Fruit fly (Drosophila melanogaster) whole organism, embryonic: ENCODE measurements around the gene CG14326.

Source experiments
- Aef1 ChIP-seq: fragments of 200-800 bp; sonication (Bioruptor generic); IDR thresholded peaks from 3 replicates; pipeline ENCODE4 v1.3.6; 2022; ENCODE audit warnings: missing biosample characterization, missing genetic modification characterization
- Asciz ChIP-seq: fragments of 200-800 bp; sonication (Bioruptor generic); optimal IDR thresholded peaks from 2 replicates; lab custom pipeline; 2017; ENCODE audit warnings: missing biosample characterization, mild to moderate bottlenecking, missing genetic modification characterization, missing genetic modification reagents
- CG1024 ChIP-seq: fragments of 200-800 bp; sonication (Bioruptor generic); IDR thresholded peaks from 2 replicates; pipeline ENCODE4 v1.3.6; 2022; ENCODE audit warnings: missing biosample characterization, missing genetic modification characterization
- CG10565 ChIP-seq: fragments of 200-800 bp; sonication (Bioruptor generic); optimal IDR thresholded peaks from 3 replicates; lab custom pipeline; 2016; ENCODE audit warnings: missing biosample characterization, mild to moderate bottlenecking, missing genetic modification characterization
- CG11085 ChIP-seq: fragments of 200-800 bp; sonication (Bioruptor generic); IDR thresholded peaks from 2 replicates; pipeline ENCODE4 v1.3.6; 2022; ENCODE audit warnings: missing biosample characterization, missing genetic modification characterization
- CG1233 ChIP-seq: fragments of 200-800 bp; sonication (Bioruptor generic); optimal IDR thresholded peaks from 4 replicates; lab custom pipeline; 2018; ENCODE audit warnings: missing biosample characterization, mild to moderate bottlenecking, missing genetic modification characterization
- CG12769 ChIP-seq: fragments of 200-800 bp; sonication (Bioruptor generic); optimal IDR thresholded peaks from 2 replicates; lab custom pipeline; 2019; ENCODE audit warnings: missing biosample characterization, mild to moderate bottlenecking, missing genetic modification characterization, moderate library complexity
- CG15479 ChIP-seq: fragments of 200-800 bp; sonication (Bioruptor generic); optimal IDR thresholded peaks from 3 replicates; lab custom pipeline; 2019; ENCODE audit warnings: missing biosample characterization, mild to moderate bottlenecking, missing genetic modification characterization, moderate library complexity
- CG16813 ChIP-seq: fragments of 200-800 bp; sonication (Bioruptor generic); IDR thresholded peaks from 3 replicates; pipeline ENCODE4 v1.3.6; 2022; ENCODE audit warnings: missing biosample characterization, missing genetic modification characterization; ENCODE audit not compliant: partially characterized antibody
- CG18011 ChIP-seq: fragments of 200-800 bp; sonication (Bioruptor generic); optimal IDR thresholded peaks from 2 replicates; lab custom pipeline; 2017; ENCODE audit warnings: missing biosample characterization, missing genetic modification characterization, mild to moderate bottlenecking, moderate library complexity, missing genotype
- CG2116 ChIP-seq: fragments of 200-800 bp; sonication (Bioruptor generic); optimal IDR thresholded peaks from 3 replicates; lab custom pipeline; 2018; ENCODE audit warnings: missing biosample characterization, mild to moderate bottlenecking, missing genetic modification characterization
- CG2120 ChIP-seq: fragments of 200-800 bp; sonication (Bioruptor generic); optimal IDR thresholded peaks from 3 replicates; lab custom pipeline; 2016; ENCODE audit warnings: missing biosample characterization, missing genetic modification characterization
- CG31441 ChIP-seq: fragments of 200-800 bp; sonication (Bioruptor generic); IDR thresholded peaks from 2 replicates; pipeline ENCODE4 v1.3.6; 2022; ENCODE audit warnings: missing biosample characterization, missing genetic modification characterization
- CG32532 ChIP-seq: fragments of 200-800 bp; sonication (Bioruptor generic); IDR thresholded peaks from 2 replicates; pipeline ENCODE4 v1.3.6; 2022; ENCODE audit warnings: missing biosample characterization, missing genetic modification characterization
- CG3407 ChIP-seq: fragments of 200-800 bp; sonication (Bioruptor generic); optimal IDR thresholded peaks from 2 replicates; lab custom pipeline; 2018; ENCODE audit warnings: missing biosample characterization, mild to moderate bottlenecking, missing genetic modification characterization
- CG5180 ChIP-seq: fragments of 200-800 bp; sonication (Bioruptor generic); optimal IDR thresholded peaks from 3 replicates; lab custom pipeline; 2017; ENCODE audit warnings: missing biosample characterization, missing genetic modification characterization, mild to moderate bottlenecking, moderate library complexity, missing genetic modification reagents
- CG5953 ChIP-seq: fragments of 200-800 bp; sonication (Bioruptor generic); IDR thresholded peaks from 2 replicates; pipeline ENCODE4 v1.3.6; 2022; ENCODE audit warnings: missing biosample characterization, missing genetic modification characterization
- CG9727 ChIP-seq: fragments of 200-800 bp; sonication (Bioruptor generic); optimal IDR thresholded peaks from 3 replicates; lab custom pipeline; 2017; ENCODE audit warnings: missing biosample characterization, mild to moderate bottlenecking, missing genetic modification characterization
- CoRest ChIP-seq: fragments of 200-800 bp; sonication (Bioruptor generic); optimal IDR thresholded peaks from 3 replicates; lab custom pipeline; 2018; ENCODE audit warnings: missing biosample characterization, mild to moderate bottlenecking, missing genetic modification characterization, moderate library complexity
- Fer2 ChIP-seq: fragments of 200-800 bp; sonication (Bioruptor generic); optimal IDR thresholded peaks from 2 replicates; lab custom pipeline; 2018; ENCODE audit warnings: missing biosample characterization, mild to moderate bottlenecking, missing genetic modification characterization, moderate library complexity
- NFAT ChIP-seq: fragments of 200-800 bp; sonication (Bioruptor generic); IDR thresholded peaks from 2 replicates; pipeline ENCODE4 v1.3.6; 2022; ENCODE audit warnings: missing biosample characterization, missing genetic modification characterization
- Nf-YC ChIP-seq: fragments of 200-800 bp; optimal IDR thresholded peaks from 3 replicates; lab custom pipeline; 2019; ENCODE audit warnings: missing biosample characterization, mild to moderate bottlenecking, missing genetic modification characterization, moderate library complexity
- Scr ChIP-seq: fragments of 200-800 bp; sonication (Bioruptor generic); IDR thresholded peaks from 2 replicates; pipeline ENCODE4 v1.3.6; 2022; ENCODE audit warnings: missing biosample characterization, missing genetic modification characterization; ENCODE audit not compliant: partially characterized antibody
- Sin3A ChIP-seq: fragments of >200 bp; optimal IDR thresholded peaks from 2 replicates; lab custom pipeline; 2018
- Usf ChIP-seq: fragments of 200-800 bp; sonication (Bioruptor generic); optimal IDR thresholded peaks from 2 replicates; lab custom pipeline; 2017; ENCODE audit warnings: missing genotype, missing biosample characterization, missing genetic modification characterization
- Xbp1 ChIP-seq: fragments of 200-800 bp; sonication (Bioruptor generic); optimal IDR thresholded peaks from 3 replicates; lab custom pipeline; 2016; ENCODE audit warnings: missing biosample characterization, mild to moderate bottlenecking, missing genetic modification characterization
- YL-1 ChIP-seq: fragments of 200-800 bp; sonication (Bioruptor generic); optimal IDR thresholded peaks from 3 replicates; lab custom pipeline; 2017; ENCODE audit warnings: missing biosample characterization, mild to moderate bottlenecking, missing genetic modification characterization
- amos ChIP-seq: fragments of 200-800 bp; sonication (Bioruptor generic); IDR thresholded peaks from 2 replicates; pipeline ENCODE4 v1.3.6; 2022; ENCODE audit warnings: missing biosample characterization, missing genetic modification characterization; ENCODE audit not compliant: partially characterized antibody
- ci ChIP-seq: fragments of 200-800 bp; sonication (Bioruptor generic); IDR thresholded peaks from 3 replicates; pipeline ENCODE4 v1.3.6; 2022; ENCODE audit warnings: missing biosample characterization, missing genetic modification characterization
- dpn ChIP-seq, 2 experiments: fragments of 200-800 bp; sonication (Bioruptor generic); optimal IDR thresholded peaks; 3 replicates each; lab custom pipeline; 2016; ENCODE audit warnings: missing biosample characterization in 2 of 2, missing genetic modification characterization in 2 of 2
- dysf ChIP-seq: fragments of 200-800 bp; sonication (Bioruptor generic); IDR thresholded peaks from 3 replicates; pipeline ENCODE4 v1.3.6; 2022; ENCODE audit warnings: missing biosample characterization, missing genetic modification characterization
- emc ChIP-seq: fragments of 200-800 bp; sonication (Bioruptor generic); optimal IDR thresholded peaks from 2 replicates; lab custom pipeline; 2016; ENCODE audit warnings: missing biosample characterization, missing genetic modification characterization
- gem ChIP-seq: fragments of 200-800 bp; sonication (Bioruptor generic); optimal IDR thresholded peaks from 2 replicates; lab custom pipeline; 2019; ENCODE audit warnings: missing biosample characterization, mild to moderate bottlenecking, missing genetic modification characterization, moderate library complexity
- insv ChIP-seq, 2 experiments: fragments of 200-800 bp; sonication (Bioruptor generic); optimal IDR thresholded peaks; 3 replicates each; lab custom pipeline; 2016 to 2018; ENCODE audit warnings: missing biosample characterization in 2 of 2, missing genetic modification characterization in 2 of 2
- knrl ChIP-seq: fragments of 200-800 bp; sonication (Bioruptor generic); IDR thresholded peaks from 3 replicates; pipeline ENCODE4 v1.3.6; 2022; ENCODE audit warnings: missing biosample characterization, missing genetic modification characterization; ENCODE audit not compliant: partially characterized antibody
- lola ChIP-seq, 3 experiments: fragments of >200 bp in 2 of 3; fragments of 200-800 bp in 1 of 3; sonication (Bioruptor generic) in 1 of 3; optimal IDR thresholded peaks; 2 replicates each; lab custom pipeline; 2017 to 2019; ENCODE audit warnings: missing biosample characterization in 3 of 3, missing genetic modification characterization in 3 of 3, mild to moderate bottlenecking in 1 of 3, moderate library complexity in 1 of 3
- luna ChIP-seq: fragments of 200-800 bp; sonication (Bioruptor generic); optimal IDR thresholded peaks from 2 replicates; lab custom pipeline; 2016; ENCODE audit warnings: missing biosample characterization, missing genetic modification characterization
- odd ChIP-seq: fragments of 200-800 bp; sonication (Bioruptor generic); optimal IDR thresholded peaks from 2 replicates; lab custom pipeline; 2017; ENCODE audit warnings: missing biosample characterization, mild to moderate bottlenecking, missing genetic modification characterization
- pfk ChIP-seq: fragments of 200-800 bp; sonication (Bioruptor generic); optimal IDR thresholded peaks from 2 replicates; lab custom pipeline; 2018; ENCODE audit warnings: missing biosample characterization, mild to moderate bottlenecking, missing genetic modification characterization, moderate library complexity
- prd ChIP-seq, 3 experiments: fragments of >200 bp in 2 of 3; fragments of 200-800 bp in 1 of 3; sonication (Bioruptor generic) in 1 of 3; optimal IDR thresholded peaks in 2 of 3; IDR thresholded peaks in 1 of 3; 2 replicates in 2 of 3; 3 replicates in 1 of 3; pipeline versions ENCODE4 v1.3.6 to Lab custom; 2017 to 2022; ENCODE audit warnings: missing biosample characterization in 1 of 3, missing genetic modification characterization in 1 of 3
- scrt ChIP-seq: fragments of 200-800 bp; sonication (Bioruptor generic); optimal IDR thresholded peaks from 2 replicates; lab custom pipeline; 2018; ENCODE audit warnings: missing biosample characterization, mild to moderate bottlenecking, missing genetic modification characterization, moderate library complexity
- sd ChIP-seq: fragments of 200-800 bp; sonication (Bioruptor generic); optimal IDR thresholded peaks from 3 replicates; lab custom pipeline; 2018; ENCODE audit warnings: missing biosample characterization, mild to moderate bottlenecking, missing genetic modification characterization, moderate library complexity
- slbo ChIP-seq: fragments of 200-800 bp; sonication (Bioruptor generic); IDR thresholded peaks from 2 replicates; pipeline ENCODE4 v1.3.6; 2022; ENCODE audit warnings: missing biosample characterization, missing genetic modification characterization
- slou ChIP-seq: fragments of 200-800 bp; sonication (Bioruptor generic); optimal IDR thresholded peaks from 3 replicates; lab custom pipeline; 2016; ENCODE audit warnings: missing biosample characterization, missing genetic modification characterization
- slp2 ChIP-seq: fragments of 200-800 bp; sonication (Bioruptor generic); optimal IDR thresholded peaks from 2 replicates; lab custom pipeline; 2016; ENCODE audit warnings: missing biosample characterization, missing genetic modification characterization
- ttk ChIP-seq: fragments of 200-800 bp; sonication (Bioruptor generic); IDR thresholded peaks from 2 replicates; pipeline ENCODE4 v2.1.2; 2022; ENCODE audit warnings: missing biosample characterization, missing genetic modification characterization
- vfl ChIP-seq: fragments of 200-800 bp; sonication (Bioruptor generic); optimal IDR thresholded peaks from 2 replicates; lab custom pipeline; 2016; ENCODE audit warnings: missing biosample characterization, missing genetic modification characterization
- vnd ChIP-seq: fragments of 200-800 bp; sonication (Bioruptor generic); IDR thresholded peaks from 3 replicates; pipeline ENCODE4 v1.3.6; 2022; ENCODE audit warnings: missing biosample characterization, missing genetic modification characterization; ENCODE audit not compliant: partially characterized antibody
- vvl ChIP-seq: fragments of 200-800 bp; sonication (Bioruptor generic); IDR thresholded peaks from 2 replicates; pipeline ENCODE4 v1.3.6; 2022; ENCODE audit warnings: missing biosample characterization, missing genetic modification characterization
- yki ChIP-seq: fragments of >200 bp; optimal IDR thresholded peaks from 3 replicates; lab custom pipeline; 2018

The CG14326 gene

dm6 chr3R:17647444-17647843 lies 28.5 kb downstream of the CG14326 start, which contains the start of gene CG14322:
Gene CG14322, plus strand, starts transcription at chr3R:17647679.
- TF ChIP-seq yki (lab: Kevin White, UChicago) (no peak), Xbp1 (GFP tag; lab: Kevin White, UChicago) (peak; percentile 44), knrl (GFP tag; lab: Robert Waterston, UW) (peak; percentile 29; the same call in 1 of the 3 replicates), CG12769 (tag; lab: Kevin White, UChicago) (peak; percentile 4), Aef1 (GFP tag; lab: Robert Waterston, UW) (no peak), dpn (GFP tag; optimal IDR thresholded peaks at IDR 0.05; lab: Kevin White, UChicago) (peak in 1 of 2 experiments; percentile 25), ci (GFP tag; lab: Robert Waterston, UW) (no peak), slou (GFP tag; lab: Kevin White, UChicago) (no peak), CG9727 (no peak), CG1233 (GFP tag; lab: Kevin White, UChicago) (no peak), YL-1 (no peak), lola (GFP tag; optimal IDR thresholded peaks at IDR 0.05; lab: Kevin White, UChicago) (no peak), Asciz (no peak), CG5180 (GFP tag; lab: Kevin White, UChicago) (no peak), CG2120 (GFP tag; lab: Kevin White, UChicago) (peak; percentile 32), Scr (GFP tag; lab: Robert Waterston, UW) (0 out of 2 replicates have a peak, but pooled peaks have one; percentile 33), Usf (GFP tag; lab: Kevin White, UChicago) (no peak), vvl (GFP tag; lab: Robert Waterston, UW) (peak; percentile 45), Nf-YC (tag; lab: Kevin White, UChicago) (no peak), NFAT (0 out of 2 replicates have a peak, but pooled peaks have one; percentile 30), CG10565 (GFP tag; lab: Kevin White, UChicago) (no peak), insv (GFP tag; optimal IDR thresholded peaks at IDR 0.05; lab: Kevin White, UChicago) (no peak), ttk (GFP tag; lab: Robert Waterston, UW) (no peak), CG15479 (GFP tag; lab: Kevin White, UChicago) (peak; percentile 62), CG3407 (no peak), CG32532 (GFP tag; lab: Robert Waterston, UW) (peak; percentile 44; the same call in 1 of the 2 replicates), gem (tag; lab: Kevin White, UChicago) (peak; percentile 18), CG11085 (GFP tag; lab: Robert Waterston, UW) (no peak), CG18011 (no peak), luna (no peak), prd (optimal IDR thresholded peaks at IDR 0.05; lab: Kevin White, UChicago) (no peak), prd (GFP tag; IDR thresholded peaks at IDR 0.05; lab: Robert Waterston, UW) (peak; percentile 49; the same call in 2 of the 3 replicates), CG1024 (no peak), vfl (GFP tag; lab: Kevin White, UChicago) (no peak), CG31441 (no peak), odd (GFP tag; lab: Kevin White, UChicago) (no peak), CG5953 (GFP tag; lab: Robert Waterston, UW) (no peak), slp2 (no peak), Fer2 (tag; lab: Kevin White, UChicago) (no peak), scrt (GFP tag; lab: Kevin White, UChicago) (no peak), pfk (GFP tag; lab: Kevin White, UChicago) (peak; percentile 4), CoRest (tag; lab: Kevin White, UChicago) (peak; percentile 12), Sin3A (lab: Kevin White, UChicago) (no peak), vnd (GFP tag; lab: Robert Waterston, UW) (no peak), dysf (GFP tag; lab: Robert Waterston, UW) (no peak), CG2116 (GFP tag; lab: Kevin White, UChicago) (peak; percentile 68), emc (GFP tag; lab: Kevin White, UChicago) (no peak), amos (GFP tag; lab: Robert Waterston, UW) (peak; percentile 24; the same call in 1 of the 2 replicates), sd (no peak), CG16813 (GFP tag; lab: Robert Waterston, UW) (no peak), slbo (peak; percentile 70)
